Fruit fly (Drosophila melanogaster) whole organism, embryonic: ENCODE results near the gene sima.
A peak's percentile ranks its signal among the peaks of the same experiment; 100 is the strongest.

Source experiments
- ATbp ChIP-seq: fragments of 200-800 bp; sonication (Bioruptor generic); optimal IDR thresholded peaks from 2 replicates; lab custom pipeline; 2017; ENCODE audit warnings: missing biosample characterization, mild to moderate bottlenecking, missing genetic modification characterization, missing genetic modification reagents
- Aef1 ChIP-seq: fragments of 200-800 bp; sonication (Bioruptor generic); IDR thresholded peaks from 3 replicates; pipeline ENCODE4 v1.3.6; 2022; ENCODE audit warnings: missing biosample characterization, missing genetic modification characterization
- Antp ChIP-seq: fragments of 200-800 bp; sonication (Bioruptor generic); optimal IDR thresholded peaks from 3 replicates; lab custom pipeline; 2016; ENCODE audit warnings: missing biosample characterization, missing genetic modification characterization
- Atf3 ChIP-seq: fragments of 200-800 bp; sonication (Bioruptor generic); optimal IDR thresholded peaks from 3 replicates; lab custom pipeline; 2016; ENCODE audit warnings: missing biosample characterization, missing genetic modification characterization
- CG10366 ChIP-seq: fragments of 200-800 bp; sonication (Bioruptor generic); IDR thresholded peaks from 2 replicates; pipeline ENCODE4 v1.3.6; 2022; ENCODE audit warnings: missing biosample characterization, missing genetic modification characterization
- CG10979 ChIP-seq: fragments of 200-800 bp; sonication (Bioruptor generic); optimal IDR thresholded peaks from 2 replicates; lab custom pipeline; 2018; ENCODE audit warnings: missing biosample characterization, mild to moderate bottlenecking, missing genetic modification characterization, moderate library complexity
- CG11695 ChIP-seq: fragments of 200-800 bp; sonication (Bioruptor generic); IDR thresholded peaks from 3 replicates; pipeline ENCODE4 v1.3.6; 2022; ENCODE audit warnings: missing biosample characterization, missing genetic modification characterization
- CG11696 ChIP-seq: fragments of 200-800 bp; sonication (Bioruptor generic); IDR thresholded peaks from 2 replicates; pipeline ENCODE4 v1.3.6; 2022; ENCODE audit warnings: missing biosample characterization, missing genetic modification characterization
- CG12769 ChIP-seq: fragments of 200-800 bp; sonication (Bioruptor generic); optimal IDR thresholded peaks from 2 replicates; lab custom pipeline; 2019; ENCODE audit warnings: missing biosample characterization, mild to moderate bottlenecking, missing genetic modification characterization, moderate library complexity
- CG14014 ChIP-seq: fragments of 200-800 bp; sonication (Bioruptor generic); IDR thresholded peaks from 2 replicates; pipeline ENCODE4 v1.3.6; 2022; ENCODE audit warnings: missing biosample characterization, missing genetic modification characterization
- CG14441 ChIP-seq: fragments of 200-800 bp; sonication (Bioruptor generic); IDR thresholded peaks from 2 replicates; pipeline ENCODE4 v1.3.6; 2022; ENCODE audit warnings: missing biosample characterization, missing genetic modification characterization
- CG16815 ChIP-seq: fragments of 200-800 bp; sonication (Bioruptor generic); optimal IDR thresholded peaks from 3 replicates; lab custom pipeline; 2017; ENCODE audit warnings: missing biosample characterization, mild to moderate bottlenecking, missing genetic modification characterization
- CG2120 ChIP-seq: fragments of 200-800 bp; sonication (Bioruptor generic); optimal IDR thresholded peaks from 3 replicates; lab custom pipeline; 2016; ENCODE audit warnings: missing biosample characterization, missing genetic modification characterization
- CG2712 ChIP-seq: fragments of 200-800 bp; optimal IDR thresholded peaks from 3 replicates; lab custom pipeline; 2019; ENCODE audit warnings: missing biosample characterization, mild to moderate bottlenecking, missing genetic modification characterization, moderate library complexity
- CG31441 ChIP-seq: fragments of 200-800 bp; sonication (Bioruptor generic); IDR thresholded peaks from 2 replicates; pipeline ENCODE4 v1.3.6; 2022; ENCODE audit warnings: missing biosample characterization, missing genetic modification characterization
- CG32532 ChIP-seq: fragments of 200-800 bp; sonication (Bioruptor generic); IDR thresholded peaks from 2 replicates; pipeline ENCODE4 v1.3.6; 2022; ENCODE audit warnings: missing biosample characterization, missing genetic modification characterization
- CG4360 ChIP-seq: fragments of 200-800 bp; sonication (Bioruptor generic); IDR thresholded peaks from 2 replicates; pipeline ENCODE4 v1.3.6; 2022; ENCODE audit warnings: missing biosample characterization, missing genetic modification characterization
- CG6689 ChIP-seq: fragments of 200-800 bp; sonication (Bioruptor generic); IDR thresholded peaks from 2 replicates; pipeline ENCODE4 v1.3.6; 2022; ENCODE audit warnings: missing biosample characterization, missing genetic modification characterization
- CG8281 ChIP-seq: fragments of 200-800 bp; sonication (Bioruptor generic); optimal IDR thresholded peaks from 2 replicates; lab custom pipeline; 2018; ENCODE audit warnings: missing biosample characterization, mild to moderate bottlenecking, missing genetic modification characterization, moderate library complexity
- CG8290 ChIP-seq, 3 experiments: fragments of 200-800 bp; sonication (Bioruptor generic); optimal IDR thresholded peaks; 2 replicates each; lab custom pipeline; 2016 to 2019; ENCODE audit warnings: missing biosample characterization in 3 of 3, missing genetic modification characterization in 3 of 3, mild to moderate bottlenecking in 2 of 3, moderate library complexity in 1 of 3
- Dip3 ChIP-seq: fragments of 200-800 bp; sonication (Bioruptor generic); optimal IDR thresholded peaks from 3 replicates; lab custom pipeline; 2016; ENCODE audit warnings: missing biosample characterization, missing genetic modification characterization
- Drgx ChIP-seq: fragments of 200-800 bp; sonication (Bioruptor generic); IDR thresholded peaks from 2 replicates; pipeline ENCODE4 v1.3.6; 2022; ENCODE audit warnings: missing biosample characterization, missing genetic modification characterization
- E2f1 ChIP-seq: fragments of 200-800 bp; sonication (Bioruptor generic); IDR thresholded peaks from 2 replicates; pipeline ENCODE4 v1.3.6; 2022; ENCODE audit warnings: missing biosample characterization, missing genetic modification characterization
- Ets65A ChIP-seq: fragments of 200-800 bp; sonication (Bioruptor generic); peaks from one replicate; lab custom pipeline; 2016; ENCODE audit warnings: missing biosample characterization, missing genetic modification characterization
- Gug ChIP-seq: fragments of 200-800 bp; sonication (Bioruptor generic); IDR thresholded peaks from 4 replicates; pipeline ENCODE4 v1.3.6; 2022; ENCODE audit warnings: missing biosample characterization, missing genetic modification characterization
- HLH3B ChIP-seq: fragments of 200-800 bp; sonication (Bioruptor generic); IDR thresholded peaks from 2 replicates; pipeline ENCODE4 v1.3.6; 2022; ENCODE audit warnings: missing biosample characterization, missing genetic modification characterization
- Meics ChIP-seq: fragments of 200-800 bp; sonication (Bioruptor generic); optimal IDR thresholded peaks from 2 replicates; lab custom pipeline; 2017; ENCODE audit warnings: missing biosample characterization, mild to moderate bottlenecking, missing genetic modification characterization
- Rx ChIP-seq: fragments of 200-800 bp; sonication (Bioruptor generic); IDR thresholded peaks from 2 replicates; pipeline ENCODE4 v1.3.6; 2022; ENCODE audit warnings: missing biosample characterization, missing genetic modification characterization
- Xbp1 ChIP-seq: fragments of 200-800 bp; sonication (Bioruptor generic); optimal IDR thresholded peaks from 3 replicates; lab custom pipeline; 2016; ENCODE audit warnings: missing biosample characterization, mild to moderate bottlenecking, missing genetic modification characterization
- Xrp1 ChIP-seq: fragments of 200-800 bp; sonication (Bioruptor generic); IDR thresholded peaks from 2 replicates; pipeline ENCODE4 v1.3.6; 2022; ENCODE audit warnings: missing biosample characterization, missing genetic modification characterization
- aop ChIP-seq: fragments of 200-800 bp; sonication (Bioruptor generic); IDR thresholded peaks from 2 replicates; pipeline ENCODE4 v1.3.6; 2022; ENCODE audit warnings: missing biosample characterization, missing genetic modification characterization
- bab2 ChIP-seq: fragments of 200-800 bp; sonication (Bioruptor generic); optimal IDR thresholded peaks from 2 replicates; lab custom pipeline; 2016; ENCODE audit warnings: missing biosample characterization, missing genetic modification characterization
- ci ChIP-seq: fragments of 200-800 bp; sonication (Bioruptor generic); IDR thresholded peaks from 3 replicates; pipeline ENCODE4 v1.3.6; 2022; ENCODE audit warnings: missing biosample characterization, missing genetic modification characterization
- dmrt99B ChIP-seq: fragments of 200-800 bp; sonication (Bioruptor generic); optimal IDR thresholded peaks from 2 replicates; lab custom pipeline; 2018; ENCODE audit warnings: missing biosample characterization, mild to moderate bottlenecking, missing genetic modification characterization, moderate library complexity
- dpn ChIP-seq, 2 experiments: fragments of 200-800 bp; sonication (Bioruptor generic); optimal IDR thresholded peaks; 3 replicates each; lab custom pipeline; 2016; ENCODE audit warnings: missing biosample characterization in 2 of 2, missing genetic modification characterization in 2 of 2
- dysf ChIP-seq: fragments of 200-800 bp; sonication (Bioruptor generic); IDR thresholded peaks from 3 replicates; pipeline ENCODE4 v1.3.6; 2022; ENCODE audit warnings: missing biosample characterization, missing genetic modification characterization
- insv ChIP-seq, 2 experiments: fragments of 200-800 bp; sonication (Bioruptor generic); optimal IDR thresholded peaks; 3 replicates each; lab custom pipeline; 2016 to 2018; ENCODE audit warnings: missing biosample characterization in 2 of 2, missing genetic modification characterization in 2 of 2
- lab ChIP-seq: fragments of 200-800 bp; sonication (Bioruptor generic); optimal IDR thresholded peaks from 3 replicates; lab custom pipeline; 2017; ENCODE audit warnings: missing biosample characterization, missing genetic modification characterization, mild to moderate bottlenecking, moderate library complexity, missing genetic modification reagents
- row ChIP-seq: fragments of 200-800 bp; sonication (Bioruptor generic); IDR thresholded peaks from 3 replicates; pipeline ENCODE4 v1.3.6; 2022; ENCODE audit warnings: missing biosample characterization, missing genetic modification characterization
- sens ChIP-seq: fragments of 200-800 bp; sonication (Bioruptor generic); peaks from one replicate; lab custom pipeline; 2016; ENCODE audit warnings: missing biosample characterization, missing genetic modification characterization
- sisA ChIP-seq: fragments of 200-800 bp; sonication (Bioruptor generic); IDR thresholded peaks from 2 replicates; pipeline ENCODE4 v1.3.6; 2022; ENCODE audit warnings: missing biosample characterization, missing genetic modification characterization
- slbo ChIP-seq: fragments of 200-800 bp; sonication (Bioruptor generic); IDR thresholded peaks from 2 replicates; pipeline ENCODE4 v1.3.6; 2022; ENCODE audit warnings: missing biosample characterization, missing genetic modification characterization
- slp2 ChIP-seq: fragments of 200-800 bp; sonication (Bioruptor generic); optimal IDR thresholded peaks from 2 replicates; lab custom pipeline; 2016; ENCODE audit warnings: missing biosample characterization, missing genetic modification characterization
- so ChIP-seq: fragments of 200-800 bp; sonication (Bioruptor generic); IDR thresholded peaks from 3 replicates; pipeline ENCODE4 v1.3.6; 2022; ENCODE audit warnings: missing biosample characterization, missing genetic modification characterization
- sqz ChIP-seq: fragments of 200-800 bp; sonication (Bioruptor generic); optimal IDR thresholded peaks from 3 replicates; lab custom pipeline; 2018; ENCODE audit warnings: missing biosample characterization, mild to moderate bottlenecking, missing genetic modification characterization
- ssp ChIP-seq: fragments of 200-800 bp; sonication (Bioruptor generic); IDR thresholded peaks from 2 replicates; pipeline ENCODE4 v1.3.6; 2022; ENCODE audit warnings: missing biosample characterization, missing genetic modification characterization
- tgo ChIP-seq: fragments of 200-800 bp; sonication (Bioruptor generic); IDR thresholded peaks from 3 replicates; pipeline ENCODE4 v1.3.6; 2022; ENCODE audit warnings: missing biosample characterization, missing genetic modification characterization
- zfh1 ChIP-seq: fragments of 200-800 bp; sonication (Bioruptor generic); IDR thresholded peaks from 3 replicates; pipeline ENCODE4 v1.3.6; 2022; ENCODE audit warnings: missing biosample characterization, missing genetic modification characterization
- zfh2 ChIP-seq: fragments of 200-800 bp; sonication (Bioruptor generic); optimal IDR thresholded peaks from 2 replicates; lab custom pipeline; 2016; ENCODE audit warnings: missing biosample characterization, missing genetic modification characterization

sima gene

dm6 chr3R:30095855-30096254, 37.7 kb downstream of the sima start (continued):
- TF ChIP-seq CG31441 (no peak), CG11696 (GFP tag; lab: Robert Waterston, UW) (0 out of 2 replicates have a peak, but pooled peaks have one; percentile 59), dmrt99B (tag; lab: Kevin White, UChicago) (peak; percentile 39), ssp (GFP tag; lab: Robert Waterston, UW) (no peak), ATbp (peak; percentile 41), Aef1 (peak; percentile 27; the same call in 1 of the 3 replicates), zfh1 (GFP tag; lab: Robert Waterston, UW) (peak; percentile 53; the same call in 1 of the 3 replicates), CG6689 (GFP tag; lab: Robert Waterston, UW) (peak; percentile 38), insv (GFP tag; optimal IDR thresholded peaks at IDR 0.05; lab: Kevin White, UChicago) (no peak), CG11695 (GFP tag; lab: Robert Waterston, UW) (peak; percentile 36; the same call in 1 of the 3 replicates), sens (GFP tag; lab: Kevin White, UChicago) (peak; percentile 82), dpn (GFP tag; optimal IDR thresholded peaks at IDR 0.05; lab: Kevin White, UChicago) (peak; percentile 16 to 24), sisA (GFP tag; lab: Robert Waterston, UW) (peak; percentile 39), slbo (GFP tag; lab: Robert Waterston, UW) (peak; percentile 55), lab (GFP tag; lab: Kevin White, UChicago) (peak; percentile 7), Atf3 (GFP tag; lab: Kevin White, UChicago) (peak; percentile 3), dysf (GFP tag; lab: Robert Waterston, UW) (0 out of 3 replicates have a peak, but pooled peaks have one; percentile 27), Antp (peak; percentile 25), Xbp1 (GFP tag; lab: Kevin White, UChicago) (peak; percentile 17), bab2 (GFP tag; lab: Kevin White, UChicago) (peak; percentile 17), HLH3B (GFP tag; lab: Robert Waterston, UW) (0 out of 2 replicates have a peak, but pooled peaks have one; percentile 32), tgo (GFP tag; lab: Robert Waterston, UW) (peak; percentile 38; the same call in 1 of the 3 replicates), so (0 out of 3 replicates have a peak, but pooled peaks have one; percentile 26), row (GFP tag; lab: Robert Waterston, UW) (peak; percentile 32; the same call in 1 of the 3 replicates), sqz (no peak), Xrp1 (GFP tag; lab: Robert Waterston, UW) (peak; percentile 43), Rx (GFP tag; lab: Robert Waterston, UW) (peak; percentile 40; the same call in 1 of the 2 replicates), zfh2 (peak; percentile 48), CG8281 (tag; lab: Kevin White, UChicago) (no peak), E2f1 (GFP tag; lab: Robert Waterston, UW) (peak; percentile 13; the same call in 1 of the 2 replicates), CG4360 (GFP tag; lab: Robert Waterston, UW) (no peak), slp2 (no peak), Meics (GFP tag; lab: Kevin White, UChicago) (peak; percentile 1), Drgx (GFP tag; lab: Robert Waterston, UW) (peak; percentile 96), CG10366 (peak; percentile 25; the same call in 1 of the 2 replicates), Ets65A (GFP tag; lab: Kevin White, UChicago) (peak; percentile 82), CG2120 (GFP tag; lab: Kevin White, UChicago) (peak; percentile 40), CG14441 (GFP tag; lab: Robert Waterston, UW) (peak; percentile 57), Dip3 (GFP tag; lab: Kevin White, UChicago) (peak; percentile 46), CG32532 (GFP tag; lab: Robert Waterston, UW) (peak; percentile 39; the same call in 1 of the 2 replicates), Gug (peak; percentile 16; the same call in 1 of the 4 replicates), CG8290 (GFP tag; optimal IDR thresholded peaks at IDR 0.05; lab: Kevin White, UChicago) (no peak), CG8290 (tag; optimal IDR thresholded peaks at IDR 0.05; lab: Kevin White, UChicago) (peak in 1 of 2 experiments; percentile 59), CG12769 (tag; lab: Kevin White, UChicago) (peak; percentile 18), ci (peak; percentile 59; the same call in 1 of the 3 replicates), CG2712 (tag; lab: Kevin White, UChicago) (no peak), CG10979 (no peak), CG16815 (GFP tag; lab: Kevin White, UChicago) (no peak), aop (GFP tag; lab: Robert Waterston, UW) (no peak), CG14014 (0 out of 2 replicates have a peak, but pooled peaks have one; percentile 8)
